Worm (Caenorhabditis elegans) whole organism, L3 larva: ENCODE data around the gene rpl-3.

Source experiments
- ZK546.5 ChIP-seq: sonication (generic microtip); optimal IDR thresholded peaks from 2 replicates; lab custom pipeline; 2017; ENCODE audit warnings: missing biosample characterization, missing genetic modification characterization
- ztf-4 ChIP-seq: fragments of 150-350 bp; optimal IDR thresholded peaks from 2 replicates; lab custom pipeline; 2014; ENCODE audit warnings: missing biosample characterization, missing genetic modification characterization

DNA sequence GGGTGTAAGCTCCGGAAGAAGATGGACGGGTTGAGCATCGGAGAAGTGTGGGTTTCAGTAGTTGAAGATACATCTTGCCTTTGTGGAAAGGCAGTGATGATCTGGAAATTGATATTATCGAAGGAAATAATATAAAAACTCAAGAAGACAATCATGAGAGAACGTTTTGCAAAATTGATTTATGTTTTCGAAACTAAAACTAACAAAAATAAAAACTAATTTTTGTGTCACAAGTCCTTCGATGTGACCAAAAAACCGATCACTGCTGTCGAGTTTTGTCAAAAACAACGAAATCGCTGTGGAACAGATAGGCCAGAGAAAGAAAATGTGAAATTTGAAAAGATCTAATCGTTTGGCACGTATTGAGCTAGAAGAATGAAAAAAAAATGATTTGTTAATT, 39.9 kb downstream of the rpl-3 start, which contains the start of gene mmcm-1:
- TF ChIP-seq ztf-4 (tag; lab: Kevin White, UChicago) (no peak), ZK546.5 (tag; lab: Kevin White, UChicago) (no peak)
